Fruit fly (Drosophila melanogaster) whole organism, prepupa: Measurements from ENCODE around the gene Dok.

Experiments
- Blimp-1 ChIP-seq: fragments of 200-800 bp; sonication (Bioruptor generic); optimal IDR thresholded peaks from 3 replicates; lab custom pipeline; 2017; ENCODE audit warnings: missing biosample characterization, missing genetic modification characterization, mild to moderate bottlenecking, moderate library complexity, missing genetic modification reagents
- CG10631 ChIP-seq: fragments of 200-800 bp; sonication (Bioruptor generic); optimal IDR thresholded peaks from 2 replicates; lab custom pipeline; 2016; ENCODE audit warnings: missing biosample characterization, missing genetic modification characterization
- CG10669 ChIP-seq: fragments of 200-800 bp; sonication (Bioruptor generic); optimal IDR thresholded peaks from 3 replicates; lab custom pipeline; 2018; ENCODE audit warnings: missing biosample characterization, mild to moderate bottlenecking, missing genetic modification characterization, moderate library complexity
- CG11294 ChIP-seq: fragments of 200-800 bp; sonication (Bioruptor generic); IDR thresholded peaks from 2 replicates; pipeline ENCODE4 v1.3.6; 2022; ENCODE audit warnings: missing biosample characterization, missing genetic modification characterization
- CG11762 ChIP-seq: fragments of 200-800 bp; sonication (Bioruptor generic); optimal IDR thresholded peaks from 3 replicates; lab custom pipeline; 2016; ENCODE audit warnings: missing biosample characterization, missing genetic modification characterization; ENCODE audit not compliant: insufficient read depth
- CG11902 ChIP-seq: fragments of 200-800 bp; sonication (Bioruptor generic); optimal IDR thresholded peaks from 3 replicates; lab custom pipeline; 2016; ENCODE audit warnings: missing biosample characterization, missing genetic modification characterization
- CG15336 ChIP-seq: fragments of 200-800 bp; sonication (Bioruptor generic); IDR thresholded peaks from 2 replicates; pipeline ENCODE4 v1.3.6; 2022; ENCODE audit warnings: missing biosample characterization, missing genetic modification characterization
- CG1621 ChIP-seq: fragments of 200-800 bp; sonication (Bioruptor generic); optimal IDR thresholded peaks from 3 replicates; lab custom pipeline; 2018; ENCODE audit warnings: missing biosample characterization, mild to moderate bottlenecking, missing genetic modification characterization
- CG16779 ChIP-seq: fragments of 200-800 bp; sonication (Bioruptor generic); optimal IDR thresholded peaks from 3 replicates; lab custom pipeline; 2017; ENCODE audit warnings: missing biosample characterization, mild to moderate bottlenecking, missing genetic modification characterization
- CG3032 ChIP-seq: fragments of 200-800 bp; optimal IDR thresholded peaks from 2 replicates; lab custom pipeline; 2019; ENCODE audit warnings: missing biosample characterization, mild to moderate bottlenecking, missing genetic modification characterization, moderate library complexity
- CG31627 ChIP-seq: fragments of 200-800 bp; sonication (Bioruptor generic); optimal IDR thresholded peaks from 3 replicates; lab custom pipeline; 2016; ENCODE audit warnings: missing biosample characterization, missing genetic modification characterization
- CG32006 ChIP-seq: fragments of 200-800 bp; sonication (Bioruptor generic); optimal IDR thresholded peaks from 3 replicates; lab custom pipeline; 2017; ENCODE audit warnings: missing biosample characterization, mild to moderate bottlenecking, missing genetic modification characterization
- CG34406 ChIP-seq: fragments of 200-800 bp; sonication (Bioruptor generic); optimal IDR thresholded peaks from 3 replicates; lab custom pipeline; 2016; ENCODE audit warnings: missing biosample characterization, missing genetic modification characterization
- CG3919 ChIP-seq: fragments of 200-800 bp; sonication (Bioruptor generic); optimal IDR thresholded peaks from 3 replicates; lab custom pipeline; 2016; ENCODE audit warnings: missing biosample characterization, missing genetic modification characterization
- CG4318 ChIP-seq: fragments of 200-800 bp; sonication (Bioruptor generic); optimal IDR thresholded peaks from 3 replicates; lab custom pipeline; 2017; ENCODE audit warnings: missing biosample characterization, mild to moderate bottlenecking, missing genetic modification characterization
- CG6163 ChIP-seq: fragments of 200-800 bp; sonication (Bioruptor generic); IDR thresholded peaks from 3 replicates; pipeline ENCODE4 v1.3.6; 2022; ENCODE audit warnings: missing biosample characterization, missing genetic modification characterization
- CG6276 ChIP-seq: fragments of 200-800 bp; sonication (Bioruptor generic); optimal IDR thresholded peaks from 2 replicates; lab custom pipeline; 2017; ENCODE audit warnings: missing biosample characterization, mild to moderate bottlenecking, missing genetic modification characterization
- CG6792 ChIP-seq: fragments of 200-800 bp; sonication (Bioruptor generic); optimal IDR thresholded peaks from 3 replicates; lab custom pipeline; 2016; ENCODE audit warnings: missing biosample characterization, missing genetic modification characterization
- CG6854 ChIP-seq: fragments of 200-800 bp; sonication (Bioruptor generic); optimal IDR thresholded peaks from 2 replicates; lab custom pipeline; 2017; ENCODE audit warnings: missing biosample characterization, mild to moderate bottlenecking, missing genetic modification characterization
- CG7368 ChIP-seq: fragments of 200-800 bp; sonication (Bioruptor generic); optimal IDR thresholded peaks from 3 replicates; lab custom pipeline; 2016; ENCODE audit warnings: missing biosample characterization, missing genetic modification characterization
- CG8119 ChIP-seq: fragments of 200-800 bp; sonication (Bioruptor generic); IDR thresholded peaks from 3 replicates; pipeline ENCODE4 v1.3.6; 2022; ENCODE audit warnings: missing biosample characterization, missing genetic modification characterization
- CG8319 ChIP-seq: fragments of 200-800 bp; sonication (Bioruptor generic); optimal IDR thresholded peaks from 3 replicates; lab custom pipeline; 2016; ENCODE audit warnings: missing biosample characterization, missing genetic modification characterization
- CG8632 ChIP-seq: fragments of 200-800 bp; sonication (Bioruptor generic); optimal IDR thresholded peaks from 3 replicates; lab custom pipeline; 2016; ENCODE audit warnings: missing biosample characterization, missing genetic modification characterization
- CG9139 ChIP-seq: fragments of 200-800 bp; sonication (Bioruptor generic); optimal IDR thresholded peaks from 3 replicates; lab custom pipeline; 2017; ENCODE audit warnings: missing biosample characterization, mild to moderate bottlenecking, missing genetic modification characterization
- Eip75B ChIP-seq: fragments of 200-800 bp; sonication (Bioruptor generic); optimal IDR thresholded peaks from 3 replicates; lab custom pipeline; 2016; ENCODE audit warnings: missing biosample characterization, missing genetic modification characterization
- Eip78C ChIP-seq: fragments of 200-800 bp; sonication (Bioruptor generic); peaks from one replicate; lab custom pipeline; 2016; ENCODE audit warnings: missing biosample characterization, missing genetic modification characterization
- Eip93F ChIP-seq: fragments of 200-800 bp; sonication (Bioruptor generic); optimal IDR thresholded peaks from 2 replicates; lab custom pipeline; 2016; ENCODE audit warnings: missing biosample characterization, mild to moderate bottlenecking, missing genetic modification characterization
- Ets21C ChIP-seq: fragments of 200-800 bp; sonication (Bioruptor generic); optimal IDR thresholded peaks from 3 replicates; lab custom pipeline; 2016; ENCODE audit warnings: missing biosample characterization, missing genetic modification characterization
- Ets96B ChIP-seq: fragments of 200-800 bp; optimal IDR thresholded peaks from 2 replicates; lab custom pipeline; 2019; ENCODE audit warnings: missing biosample characterization, mild to moderate bottlenecking, missing genetic modification characterization, moderate library complexity
- Gug ChIP-seq: fragments of 200-800 bp; sonication (Bioruptor generic); IDR thresholded peaks from 2 replicates; pipeline ENCODE4 v1.3.6; 2022; ENCODE audit warnings: missing biosample characterization, missing genetic modification characterization
- Hr38 ChIP-seq: sonication (Bioruptor generic); optimal IDR thresholded peaks from 2 replicates; lab custom pipeline; 2016; ENCODE audit warnings: missing biosample characterization, missing genetic modification characterization
- Lpt ChIP-seq: fragments of 200-800 bp; sonication (Bioruptor generic); optimal IDR thresholded peaks from 3 replicates; lab custom pipeline; 2016; ENCODE audit warnings: missing biosample characterization, missing genetic modification characterization
- OdsH ChIP-seq: fragments of 200-800 bp; sonication (Bioruptor generic); optimal IDR thresholded peaks from 3 replicates; lab custom pipeline; 2016; ENCODE audit warnings: missing biosample characterization, missing genetic modification characterization
- Smox ChIP-seq: fragments of 200-800 bp; sonication (Bioruptor generic); optimal IDR thresholded peaks from 3 replicates; lab custom pipeline; 2016; ENCODE audit warnings: missing biosample characterization, missing genetic modification characterization
- Sox102F ChIP-seq: fragments of 200-800 bp; sonication (Bioruptor generic); optimal IDR thresholded peaks from 2 replicates; lab custom pipeline; 2016; ENCODE audit warnings: missing biosample characterization, mild to moderate bottlenecking, missing genetic modification characterization
- Sox14 ChIP-seq: fragments of 200-800 bp; sonication (Bioruptor generic); optimal IDR thresholded peaks from 3 replicates; lab custom pipeline; 2016; ENCODE audit warnings: missing biosample characterization, missing genetic modification characterization
- Sox15 ChIP-seq: fragments of 200-800 bp; sonication (Bioruptor generic); optimal IDR thresholded peaks from 3 replicates; lab custom pipeline; 2016; ENCODE audit warnings: missing biosample characterization, missing genetic modification characterization
- achi ChIP-seq: fragments of 200-800 bp; sonication (Bioruptor generic); optimal IDR thresholded peaks from 3 replicates; lab custom pipeline; 2016; ENCODE audit warnings: missing biosample characterization, missing genetic modification characterization
- acj6 ChIP-seq: fragments of 200-800 bp; sonication (Bioruptor generic); optimal IDR thresholded peaks from 3 replicates; lab custom pipeline; 2016; ENCODE audit warnings: missing biosample characterization, missing genetic modification characterization
- cyc ChIP-seq: fragments of 200-800 bp; sonication (Bioruptor generic); optimal IDR thresholded peaks from 3 replicates; lab custom pipeline; 2016; ENCODE audit warnings: missing biosample characterization, missing genetic modification characterization
- dsx ChIP-seq: fragments of 200-800 bp; optimal IDR thresholded peaks from 3 replicates; lab custom pipeline; 2019; ENCODE audit warnings: missing biosample characterization, mild to moderate bottlenecking, missing genetic modification characterization, moderate library complexity; ENCODE audit not compliant: poor library complexity, severe bottlenecking
- eg ChIP-seq: fragments of 200-800 bp; sonication (Bioruptor generic); IDR thresholded peaks from 3 replicates; pipeline ENCODE4 v1.3.6; 2022; ENCODE audit warnings: missing biosample characterization, missing genetic modification characterization
- fd85E ChIP-seq: fragments of 200-800 bp; sonication (Bioruptor generic); optimal IDR thresholded peaks from 3 replicates; lab custom pipeline; 2016; ENCODE audit warnings: missing biosample characterization, missing genetic modification characterization
- fkh ChIP-seq: fragments of 200-800 bp; sonication (Bioruptor generic); optimal IDR thresholded peaks from 3 replicates; lab custom pipeline; 2017; ENCODE audit warnings: missing biosample characterization, mild to moderate bottlenecking, missing genetic modification characterization, moderate library complexity
- lz ChIP-seq: fragments of 200-800 bp; sonication (Bioruptor generic); optimal IDR thresholded peaks from 3 replicates; lab custom pipeline; 2016; ENCODE audit warnings: missing biosample characterization, missing genetic modification characterization
- net ChIP-seq: fragments of 200-800 bp; sonication (Bioruptor generic); optimal IDR thresholded peaks from 3 replicates; lab custom pipeline; 2016; ENCODE audit warnings: missing biosample characterization, missing genetic modification characterization
- salr ChIP-seq, 2 experiments: fragments of 200-800 bp; sonication (Bioruptor generic); optimal IDR thresholded peaks; 3 replicates each; lab custom pipeline; 2016 to 2018; ENCODE audit warnings: missing biosample characterization in 2 of 2, missing genetic modification characterization in 2 of 2, mild to moderate bottlenecking in 1 of 2
- spab ChIP-seq: fragments of 200-800 bp; sonication (Bioruptor generic); optimal IDR thresholded peaks from 2 replicates; lab custom pipeline; 2017; ENCODE audit warnings: missing biosample characterization, mild to moderate bottlenecking, missing genetic modification characterization, missing genetic modification reagents
- ss ChIP-seq, 2 experiments: fragments of 200-800 bp; sonication (Bioruptor generic); optimal IDR thresholded peaks; 2 replicates in 1 of 2; 3 replicates in 1 of 2; lab custom pipeline; 2017 to 2018; ENCODE audit warnings: mild to moderate bottlenecking in 2 of 2, missing biosample characterization in 2 of 2, missing genetic modification characterization in 2 of 2, moderate library complexity in 1 of 2
- svp ChIP-seq: fragments of 200-800 bp; sonication (Bioruptor generic); peaks from one replicate; lab custom pipeline; 2016; ENCODE audit warnings: missing biosample characterization, missing genetic modification characterization
- topi ChIP-seq: fragments of 200-800 bp; sonication (Bioruptor generic); optimal IDR thresholded peaks from 3 replicates; lab custom pipeline; 2016; ENCODE audit warnings: missing biosample characterization, missing genetic modification characterization

Dok gene

dm6 chrX:7290811-7291515 lies 33.1 kb upstream of the Dok start, which contains the start of gene unc-119:
unc-119 (minus strand) TSS chrX:7291298.
- peak; percentile 59 for TF ChIP-seq CG10669 (GFP tag; lab: Kevin White, UChicago)
- TF ChIP-seq CG31627 (GFP tag; lab: Kevin White, UChicago): no peak
- TF ChIP-seq salr (GFP tag; optimal IDR thresholded peaks at IDR 0.05; lab: Kevin White, UChicago): no peak
- TF ChIP-seq Hr38 (GFP tag; lab: Kevin White, UChicago): no peak
- TF ChIP-seq topi: no peak
- TF ChIP-seq Sox14: peak; percentile 1
- TF ChIP-seq net (GFP tag; lab: Kevin White, UChicago): peak; percentile 24
- peak; percentile 70 for TF ChIP-seq CG9139 (GFP tag; lab: Kevin White, UChicago)
- peak; percentile 25; the same call in 1 of the 2 replicates for TF ChIP-seq CG15336 (GFP tag; lab: Robert Waterston, UW)
- TF ChIP-seq CG3919 (GFP tag; lab: Kevin White, UChicago): no peak
- TF ChIP-seq CG8319: no peak
- no peak for TF ChIP-seq Sox15 (GFP tag; lab: Kevin White, UChicago)
- peak; percentile 57 for TF ChIP-seq CG6276 (GFP tag; lab: Kevin White, UChicago)
- TF ChIP-seq CG6163 (GFP tag; lab: Robert Waterston, UW): peak; percentile 7; the same call in 1 of the 3 replicates
- peak; percentile 15 for TF ChIP-seq Ets96B (tag; lab: Kevin White, UChicago)
- no peak for TF ChIP-seq cyc (GFP tag; lab: Kevin White, UChicago)
- TF ChIP-seq CG8632 (GFP tag; lab: Kevin White, UChicago): no peak
- TF ChIP-seq fkh (GFP tag; lab: Kevin White, UChicago): no peak
- TF ChIP-seq CG16779 (tag; lab: Kevin White, UChicago): peak; percentile 48
- peak; percentile 17 for TF ChIP-seq Eip75B (GFP tag; lab: Kevin White, UChicago)
- no peak for TF ChIP-seq CG11762 (GFP tag; lab: Kevin White, UChicago)
- TF ChIP-seq CG34406: peak; percentile 6
- peak; percentile 48 for TF ChIP-seq dsx
- TF ChIP-seq OdsH (GFP tag; lab: Kevin White, UChicago): no peak
- TF ChIP-seq achi (GFP tag; lab: Kevin White, UChicago): peak; percentile 7
- TF ChIP-seq svp (GFP tag; lab: Kevin White, UChicago): no peak
- 0 out of 3 replicates have a peak, but pooled peaks have one; percentile 20 for TF ChIP-seq eg
- TF ChIP-seq Eip78C (GFP tag; lab: Kevin White, UChicago): peak; percentile 46
- no peak for TF ChIP-seq Ets21C
- TF ChIP-seq acj6 (GFP tag; lab: Kevin White, UChicago): no peak
- TF ChIP-seq CG32006 (GFP tag; lab: Kevin White, UChicago): no peak
- no peak for TF ChIP-seq Eip93F (GFP tag; lab: Kevin White, UChicago)
- TF ChIP-seq CG7368 (GFP tag; lab: Kevin White, UChicago): no peak
- no peak for TF ChIP-seq Smox
- TF ChIP-seq ss (GFP tag; optimal IDR thresholded peaks at IDR 0.05; lab: Kevin White, UChicago): peak; percentile 86
- peak; percentile 48 for TF ChIP-seq spab (GFP tag; lab: Kevin White, UChicago)
- TF ChIP-seq CG3032: peak; percentile 28
- TF ChIP-seq CG6854 (GFP tag; lab: Kevin White, UChicago): peak; percentile 57
- no peak for TF ChIP-seq CG10631 (GFP tag; lab: Kevin White, UChicago)
- TF ChIP-seq CG11902 (GFP tag; lab: Kevin White, UChicago): no peak
- peak; percentile 52 for TF ChIP-seq CG1621
- no peak for TF ChIP-seq Blimp-1 (GFP tag; lab: Kevin White, UChicago)
- no peak for TF ChIP-seq CG6792
- TF ChIP-seq Lpt: no peak
- TF ChIP-seq CG11294 (GFP tag; lab: Robert Waterston, UW): no peak
- no peak for TF ChIP-seq CG4318
- no peak for TF ChIP-seq Gug (GFP tag; lab: Robert Waterston, UW)
- TF ChIP-seq lz (GFP tag; lab: Kevin White, UChicago): no peak
- no peak; the same call in 2 of the 3 replicates for TF ChIP-seq CG8119 (GFP tag; lab: Robert Waterston, UW)
- TF ChIP-seq Sox102F (GFP tag; lab: Kevin White, UChicago): no peak
- TF ChIP-seq fd85E (GFP tag; lab: Kevin White, UChicago): no peak
